Worm (Caenorhabditis elegans): Measurements from ENCODE around the gene srh-35.

DNA sequence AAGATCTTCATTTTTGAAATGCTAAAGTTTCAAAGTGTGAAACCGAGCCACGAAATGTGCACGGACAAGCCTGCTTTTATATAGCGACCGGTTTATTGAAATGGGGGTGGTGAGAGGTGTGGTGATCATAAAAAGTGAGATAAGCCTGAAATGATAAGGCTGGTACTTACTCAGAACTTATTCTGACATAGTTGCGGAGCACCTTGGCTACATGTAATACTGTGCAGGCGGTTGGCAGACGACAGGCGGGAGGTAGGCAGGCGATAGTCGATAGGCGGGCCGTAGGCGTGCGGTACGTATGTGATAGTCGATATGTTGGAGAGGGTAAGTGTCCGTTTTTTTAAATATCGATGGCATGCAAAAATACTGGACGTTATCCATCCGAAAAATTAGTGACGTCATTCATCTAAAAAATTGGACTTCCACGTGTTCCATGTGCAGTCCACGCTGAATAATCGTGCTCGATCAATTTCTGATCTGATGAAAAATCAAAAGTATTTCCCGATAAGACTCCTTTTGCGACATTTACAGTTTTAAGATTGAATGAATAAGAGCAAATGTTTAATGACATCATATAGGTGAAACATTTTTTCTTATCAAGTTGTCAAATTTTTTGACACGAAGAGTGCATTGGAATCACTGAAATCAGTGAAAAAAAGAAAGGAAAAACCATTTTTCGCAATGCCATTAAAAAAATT lies 31.2 kb downstream of the srh-35 start, which contains the start of gene irg-8:
- TF ChIP-seq him-1 (tag; optimal IDR thresholded peaks at IDR 0.05): no peak
- no peak for TF ChIP-seq W03F9.2 (tag; optimal IDR thresholded peaks at IDR 0.05)

All from whole organism, L4/young adult.